Fruit fly (Drosophila melanogaster): ENCODE results near the gene CG5114.

The CG5114 gene

dm6 chr3L:14977536-14978495 is 4.8 kb upstream of the CG5114 start (continued):
- TF ChIP-seq caup (GFP tag; optimal IDR thresholded peaks at IDR 0.05; ENCODE audit: severe bottlenecking) (no peak), CG13894 (tag; optimal IDR thresholded peaks at IDR 0.05) (no peak), CG4854 (GFP tag; optimal IDR thresholded peaks at IDR 0.05) (no peak), kah (GFP tag; optimal IDR thresholded peaks at IDR 0.05) (no peak), Side (GFP tag; optimal IDR thresholded peaks at IDR 0.05) (no peak), CG3281 (GFP tag; optimal IDR thresholded peaks at IDR 0.05) (no peak), CG7372 (GFP tag; IDR thresholded peaks at IDR 0.05) (peak; percentile 11; the same call in 1 of the 2 replicates), ci (GFP tag; IDR thresholded peaks at IDR 0.05) (peak; percentile 65; the same call in 2 of the 3 replicates), Dek (tag; optimal IDR thresholded peaks at IDR 0.05) (no peak), Ada2b (GFP tag; IDR thresholded peaks at IDR 0.05) (0 out of 2 replicates have a peak, but pooled peaks have one; percentile 6), H2.0 (GFP tag; IDR thresholded peaks at IDR 0.05) (0 out of 2 replicates have a peak, but pooled peaks have one; percentile 11), grau (tag; optimal IDR thresholded peaks at IDR 0.05) (peak; percentile 45), abd-A (tag; optimal IDR thresholded peaks at IDR 0.05) (peak; percentile 63), lmd (GFP tag; IDR thresholded peaks at IDR 0.05) (peak; percentile 49; the same call in 1 of the 2 replicates), Camta (GFP tag; optimal IDR thresholded peaks at IDR 0.05) (no peak), Six4 (GFP tag; optimal IDR thresholded peaks at IDR 0.05) (peak; percentile 24), CG17361 (GFP tag; IDR thresholded peaks at IDR 0.05) (peak; percentile 91), Adf1 (GFP tag; IDR thresholded peaks at IDR 0.05) (peak; percentile 95), CG4820 (GFP tag; optimal IDR thresholded peaks at IDR 0.05) (peak; percentile 22), twi (tag; optimal IDR thresholded peaks at IDR 0.05) (peak; percentile 2), oc (tag; optimal IDR thresholded peaks at IDR 0.05) (peak; percentile 54), CG1024 (GFP tag; IDR thresholded peaks at IDR 0.05) (0 out of 2 replicates have a peak, but pooled peaks have one; percentile 17), chm (GFP tag; IDR thresholded peaks at IDR 0.05) (peak; percentile 79), CG7963 (GFP tag; IDR thresholded peaks at IDR 0.05; ENCODE audit: partially characterized antibody) (no peak), CG7745 (tag; optimal IDR thresholded peaks at IDR 0.05) (no peak), ERR (GFP tag; optimal IDR thresholded peaks at IDR 0.05) (no peak), cwo (GFP tag; optimal IDR thresholded peaks at IDR 0.05) (no peak), Ravus (GFP tag; IDR thresholded peaks at IDR 0.05) (no peak), Bteb2 (GFP tag; optimal IDR thresholded peaks at IDR 0.05) (no peak), CG2678 (tag; optimal IDR thresholded peaks at IDR 0.05) (peak; percentile 63), gsb (GFP tag; IDR thresholded peaks at IDR 0.05) (no peak), CTCF (GFP tag; optimal IDR thresholded peaks at IDR 0.05) (no peak), CG10654 (GFP tag; optimal IDR thresholded peaks at IDR 0.05) (peak; percentile 11), yki (optimal IDR thresholded peaks at IDR 0.05) (no peak), Abd-B (GFP tag; optimal IDR thresholded peaks at IDR 0.05) (peak; percentile 59), CG6791 (GFP tag; IDR thresholded peaks at IDR 0.05; ENCODE audit: partially characterized antibody) (peak; percentile 62; the same call in 1 of the 3 replicates), CG12744 (GFP tag; optimal IDR thresholded peaks at IDR 0.05) (no peak), CG8089 (GFP tag; optimal IDR thresholded peaks at IDR 0.05) (no peak), grn (GFP tag; optimal IDR thresholded peaks at IDR 0.05) (peak; percentile 80), Doc3 (GFP tag; IDR thresholded peaks at IDR 0.05; ENCODE audit: partially characterized antibody) (no peak), ase (GFP tag; IDR thresholded peaks at IDR 0.05) (no peak), so (GFP tag; IDR thresholded peaks at IDR 0.05) (peak; percentile 26; the same call in 1 of the 3 replicates), ems (GFP tag; optimal IDR thresholded peaks at IDR 0.05) (peak; percentile 29), en (GFP tag; optimal IDR thresholded peaks at IDR 0.05) (no peak), CG10462 (GFP tag; optimal IDR thresholded peaks at IDR 0.05) (peak; percentile 27), Mes4 (GFP tag; optimal IDR thresholded peaks at IDR 0.05) (no peak), CG9437 (GFP tag; optimal IDR thresholded peaks at IDR 0.05) (peak; percentile 71), ara (GFP tag; IDR thresholded peaks at IDR 0.05) (peak; percentile 28; the same call in 1 of the 2 replicates), Deaf1 (tag; optimal IDR thresholded peaks at IDR 0.05) (peak; percentile 83)

All from whole organism, embryonic.